Fruit fly (Drosophila melanogaster): ENCODE measurements around the gene RpL30.

Gene RpL30

dm6 chr2L:19034213-19034929 lies 25.3 kb upstream of the RpL30 start, which contains the start of the genes mib2 and CG31800:
TSS of gene mib2 (plus strand) at chr2L:19034444.
TSS of gene CG31800 (minus strand) at chr2L:19034576.
- no peak for TF ChIP-seq psq (optimal IDR thresholded peaks at IDR 0.05)
- TF ChIP-seq Myc (optimal IDR thresholded peaks at IDR 0.05) = no peak
- no peak for TF ChIP-seq h (optimal IDR thresholded peaks at IDR 0.05)

- TF ChIP-seq Sin3A (optimal IDR thresholded peaks at IDR 0.05) = no peak
- no peak for TF ChIP-seq Myc (optimal IDR thresholded peaks at IDR 0.05)
- no peak for TF ChIP-seq insv (optimal IDR thresholded peaks at IDR 0.05)
- no peak for TF ChIP-seq psq (optimal IDR thresholded peaks at IDR 0.05)
- TF ChIP-seq ttk (optimal IDR thresholded peaks at IDR 0.05) = no peak
- TF ChIP-seq h (optimal IDR thresholded peaks at IDR 0.05) = no peak
Observed at dm6 chr2L:19033288-19033687, 24.2 kb upstream of the RpL30 start, which contains the start of gene hook. TSS of gene hook (minus strand) at chr2L:19033498.

DNA sequence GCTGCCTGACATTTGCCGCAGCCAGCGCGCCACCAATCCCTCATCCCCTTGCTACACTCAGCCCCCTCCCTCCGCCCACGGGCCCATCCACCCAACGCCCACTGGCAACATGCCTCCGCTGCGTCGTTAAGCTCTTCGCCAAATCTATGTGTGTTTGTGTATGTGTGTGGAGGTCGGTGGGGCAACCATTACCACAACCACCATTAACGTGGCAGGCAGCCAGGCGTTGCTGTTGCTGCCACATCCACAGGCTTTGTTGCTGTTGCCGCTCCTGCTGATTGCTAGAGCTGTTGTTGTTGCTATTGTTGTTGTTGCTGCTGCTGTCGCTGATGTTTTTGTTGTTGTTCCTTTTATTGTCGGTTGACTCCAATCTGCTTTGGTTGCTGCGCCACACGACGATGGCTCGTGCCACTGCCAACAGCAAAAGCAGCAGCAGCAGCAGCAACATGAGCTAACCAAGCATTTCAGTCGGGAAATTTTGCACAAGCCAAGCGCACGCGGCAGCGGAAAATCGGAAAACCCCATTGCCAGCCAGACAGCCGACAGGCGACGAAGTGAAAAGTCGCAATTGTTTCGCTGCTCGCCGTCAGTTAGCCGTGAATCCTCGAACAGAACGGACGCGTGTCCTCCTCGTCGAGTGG lies 18.3 kb upstream of the RpL30 start, which contains the start of gene Sidpn:
Gene Sidpn, plus strand, starts transcription at position 465 of the 641 bp plus-strand sequence.
- TF ChIP-seq psq (optimal IDR thresholded peaks at IDR 0.05) (no peak), h (optimal IDR thresholded peaks at IDR 0.05) (no peak), Myc (optimal IDR thresholded peaks at IDR 0.05) (no peak), Sin3A (optimal IDR thresholded peaks at IDR 0.05) (no peak), ttk (optimal IDR thresholded peaks at IDR 0.05) (no peak)

dm6 chr2L:19026491-19027197 lies 17.5 kb upstream of the RpL30 start:
- TF ChIP-seq psq (optimal IDR thresholded peaks at IDR 0.05) (no peak), ttk (optimal IDR thresholded peaks at IDR 0.05) (no peak), h (optimal IDR thresholded peaks at IDR 0.05) (no peak), insv (optimal IDR thresholded peaks at IDR 0.05) (no peak), Sin3A (optimal IDR thresholded peaks at IDR 0.05) (no peak), Myc (optimal IDR thresholded peaks at IDR 0.05) (no peak)

dm6 chr2L:19024744-19025059 lies 15.6 kb upstream of the RpL30 start:
- no peak for TF ChIP-seq ttk (optimal IDR thresholded peaks at IDR 0.05)
- no peak for TF ChIP-seq psq (optimal IDR thresholded peaks at IDR 0.05)
- no peak for TF ChIP-seq Myc (optimal IDR thresholded peaks at IDR 0.05)
- TF ChIP-seq h (optimal IDR thresholded peaks at IDR 0.05) = no peak
- TF ChIP-seq Sin3A (optimal IDR thresholded peaks at IDR 0.05) = no peak
- no peak for TF ChIP-seq insv (optimal IDR thresholded peaks at IDR 0.05)

dm6 chr2L:19023972-19024743 lies 15.1 kb upstream of the RpL30 start:
- no peak for TF ChIP-seq Sin3A (optimal IDR thresholded peaks at IDR 0.05)
- TF ChIP-seq Myc (optimal IDR thresholded peaks at IDR 0.05) = no peak
- no peak for TF ChIP-seq h (optimal IDR thresholded peaks at IDR 0.05)

DNA sequence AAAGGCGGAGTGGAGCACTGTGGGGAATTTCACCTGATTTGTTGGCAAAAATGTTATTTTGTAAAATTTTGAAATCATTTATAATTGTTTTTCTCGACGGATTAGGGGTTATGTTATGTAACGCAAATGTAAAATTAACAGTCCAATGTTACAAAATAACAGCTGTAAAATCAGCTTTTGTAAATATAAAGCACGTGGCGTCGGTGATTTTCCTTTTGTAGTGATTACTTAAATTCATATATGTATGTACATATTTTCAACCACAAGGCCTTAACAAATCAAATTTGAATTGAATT lies 13.1 kb upstream of the RpL30 start, which contains the start of gene CG15172:
Gene CG15172, plus strand, starts transcription at position 197 of the 296 bp plus-strand sequence.
- TF ChIP-seq psq (optimal IDR thresholded peaks at IDR 0.05) (no peak), insv (optimal IDR thresholded peaks at IDR 0.05) (no peak), ttk (optimal IDR thresholded peaks at IDR 0.05) (no peak), h (optimal IDR thresholded peaks at IDR 0.05) (no peak), Myc (optimal IDR thresholded peaks at IDR 0.05) (no peak), Sin3A (optimal IDR thresholded peaks at IDR 0.05) (no peak)

DNA sequence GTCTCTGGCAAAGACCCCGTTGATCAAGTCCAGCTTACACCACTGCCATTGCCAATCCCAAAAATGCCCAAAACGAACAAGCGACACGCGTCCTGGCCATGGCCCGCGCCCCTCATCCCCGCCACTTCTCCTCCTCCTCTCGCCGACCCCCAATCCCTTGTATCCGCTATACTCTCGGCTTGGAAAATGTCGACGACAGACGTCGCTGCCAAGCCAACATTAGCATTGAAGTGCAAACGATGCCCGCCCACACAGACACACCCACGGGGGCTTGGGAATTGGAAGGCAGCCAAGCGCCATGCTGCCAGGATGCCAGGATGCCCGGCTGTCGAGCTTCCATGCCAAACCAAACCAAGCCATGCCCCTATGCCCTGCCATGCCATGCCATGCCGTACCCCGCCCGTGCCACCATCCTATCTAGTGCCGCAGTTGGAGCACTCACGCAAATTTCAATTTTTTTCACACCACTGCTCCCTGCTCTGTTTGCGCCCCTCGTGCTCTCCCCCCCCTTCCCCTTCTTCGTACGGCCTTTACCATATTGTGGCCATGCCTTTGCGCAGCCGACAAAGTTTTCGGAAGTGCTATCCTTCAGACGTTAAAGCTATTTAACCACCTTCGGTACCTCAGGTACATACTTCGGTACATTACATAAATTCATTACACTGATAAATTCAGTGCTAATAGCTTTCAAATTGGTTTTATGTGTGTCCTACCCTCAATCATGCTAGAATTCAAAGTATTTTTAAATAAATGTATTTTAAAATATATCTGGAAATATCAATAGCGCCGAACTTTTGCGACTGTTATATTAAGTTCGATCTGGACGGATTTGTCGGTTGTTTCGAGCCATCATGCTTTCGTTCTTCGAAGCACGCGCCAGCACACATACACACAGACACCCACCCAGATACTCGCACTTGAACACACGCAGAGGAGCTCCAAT lies 12.4 kb upstream of the RpL30 start:
- no peak for TF ChIP-seq Myc (optimal IDR thresholded peaks at IDR 0.05)
- no peak for TF ChIP-seq insv (optimal IDR thresholded peaks at IDR 0.05)
- TF ChIP-seq Sin3A (optimal IDR thresholded peaks at IDR 0.05) = no peak

DNA sequence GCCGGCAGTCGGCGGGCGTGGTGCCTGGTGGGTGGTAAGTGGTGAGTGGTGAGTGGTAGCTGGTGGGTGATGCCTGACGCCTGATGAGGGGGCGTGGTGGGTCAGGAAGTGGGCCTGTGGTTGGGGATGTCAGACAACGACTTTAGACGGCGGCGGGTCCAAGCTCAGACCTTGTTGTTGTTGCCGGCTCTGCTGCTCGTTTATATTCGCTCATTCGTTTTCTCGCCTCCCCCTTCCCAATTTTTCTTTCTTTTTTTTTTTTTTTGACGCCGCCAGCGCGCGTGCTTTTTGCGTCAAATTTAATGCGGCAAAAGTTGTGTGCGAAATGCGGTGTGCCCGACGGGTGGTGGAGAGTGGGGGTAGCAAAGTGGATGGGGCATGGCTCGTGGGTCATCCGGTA lies 10.5 kb upstream of the RpL30 start:
- TF ChIP-seq insv (optimal IDR thresholded peaks at IDR 0.05) (no peak), ttk (optimal IDR thresholded peaks at IDR 0.05) (no peak), psq (optimal IDR thresholded peaks at IDR 0.05) (no peak), Myc (optimal IDR thresholded peaks at IDR 0.05) (no peak), Sin3A (optimal IDR thresholded peaks at IDR 0.05) (no peak), h (optimal IDR thresholded peaks at IDR 0.05) (no peak)

DNA sequence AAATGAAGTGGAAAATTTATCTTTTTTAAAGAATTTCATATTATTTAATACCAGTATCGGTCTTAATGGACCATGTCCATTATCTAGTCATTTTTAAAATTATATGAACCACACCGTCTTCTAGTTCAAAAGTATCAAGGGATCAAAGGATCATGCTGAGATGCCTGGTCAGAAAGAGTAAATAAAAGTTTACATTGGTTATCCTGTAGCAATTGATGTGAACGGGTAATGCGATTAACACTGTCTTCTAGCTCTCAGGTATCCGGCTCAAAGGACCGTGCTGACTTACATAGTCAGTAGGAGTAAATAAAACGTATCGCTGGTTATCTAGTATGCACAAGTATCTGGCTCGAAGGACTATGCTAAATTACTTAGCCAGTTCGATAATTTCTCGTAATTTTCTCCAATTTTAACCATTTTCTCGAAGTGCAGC lies 10.1 kb upstream of the RpL30 start:
- no peak for TF ChIP-seq psq (optimal IDR thresholded peaks at IDR 0.05)
- no peak for TF ChIP-seq insv (optimal IDR thresholded peaks at IDR 0.05)
- TF ChIP-seq h (optimal IDR thresholded peaks at IDR 0.05) = no peak
- no peak for TF ChIP-seq Sin3A (optimal IDR thresholded peaks at IDR 0.05)
- TF ChIP-seq Myc (optimal IDR thresholded peaks at IDR 0.05) = no peak
- TF ChIP-seq ttk (optimal IDR thresholded peaks at IDR 0.05) = no peak

- no peak for TF ChIP-seq h (optimal IDR thresholded peaks at IDR 0.05)
- TF ChIP-seq ttk (optimal IDR thresholded peaks at IDR 0.05) = no peak
- TF ChIP-seq Sin3A (optimal IDR thresholded peaks at IDR 0.05) = no peak
- TF ChIP-seq psq (optimal IDR thresholded peaks at IDR 0.05) = no peak
- no peak for TF ChIP-seq insv (optimal IDR thresholded peaks at IDR 0.05)
- TF ChIP-seq Myc (optimal IDR thresholded peaks at IDR 0.05) = no peak
Observed at dm6 chr2L:19018266-19018665, 9.2 kb upstream of the RpL30 start.
